Worm (Caenorhabditis elegans) whole organism, L4 larva: ENCODE measurements around the gene srbc-27.

ENCODE experiments used
- D1046.2 ChIP-seq: fragments of 200-800 bp; sonication (Bioruptor generic); IDR thresholded peaks from 2 replicates; pipeline ENCODE4 v1.3.6; 2022; ENCODE audit warnings: missing genetic modification characterization, missing compliant biosample characterization
- Y48G9A.11 ChIP-seq: fragments of 200-800 bp; sonication (Bioruptor generic); IDR thresholded peaks from 2 replicates; pipeline ENCODE4 v1.3.6; 2022; ENCODE audit warnings: missing genetic modification reagents, missing genetic modification characterization, missing compliant biosample characterization
- ces-1 ChIP-seq: fragments of 150-350 bp; sonication (generic microtip); optimal IDR thresholded peaks from 4 replicates; lab custom pipeline; 2014; ENCODE audit warnings: missing biosample characterization, missing genetic modification reagents, missing genetic modification characterization
- dpl-1 ChIP-seq: fragments of 150-350 bp; optimal IDR thresholded peaks from 2 replicates; lab custom pipeline; 2014; ENCODE audit warnings: missing biosample characterization, missing genetic modification reagents, missing genetic modification characterization
- egl-43 ChIP-seq: fragments of 200-800 bp; sonication (Bioruptor generic); IDR thresholded peaks from 2 replicates; pipeline ENCODE4 v1.3.6; 2022; ENCODE audit warnings: missing genetic modification reagents, missing genetic modification characterization, missing compliant biosample characterization
- fos-1 ChIP-seq: fragments of 150-350 bp; optimal IDR thresholded peaks from 2 replicates; lab custom pipeline; 2014; ENCODE audit warnings: missing biosample characterization, missing genetic modification characterization
- mep-1 ChIP-seq: fragments of 150-350 bp; sonication (generic microtip); optimal IDR thresholded peaks from 3 replicates; lab custom pipeline; 2014; ENCODE audit warnings: missing biosample characterization, missing genetic modification characterization
- nhr-77 ChIP-seq: fragments of 150-350 bp; optimal IDR thresholded peaks from 2 replicates; lab custom pipeline; 2014; ENCODE audit warnings: missing biosample characterization, missing genetic modification characterization
- snpc-4 ChIP-seq: fragments of 150-350 bp; optimal IDR thresholded peaks from 2 replicates; lab custom pipeline; 2014; ENCODE audit warnings: missing biosample characterization, missing genetic modification characterization
- tag-97 ChIP-seq: fragments of 200-800 bp; sonication (Bioruptor generic); IDR thresholded peaks from 2 replicates; pipeline ENCODE4 v1.3.6; 2022; ENCODE audit warnings: missing genetic modification characterization, missing compliant biosample characterization
- unc-62 ChIP-seq, 3 experiments: fragments of 150-350 bp in 1 of 3; sonication (generic microtip); optimal IDR thresholded peaks in 2 of 3; peaks in 1 of 3; 1 replicate in 1 of 3; 2 replicates in 2 of 3; lab custom pipeline; 2014 to 2017; ENCODE audit warnings: missing biosample characterization in 3 of 3, missing genetic modification characterization in 3 of 3, missing genetic modification reagents in 3 of 3, missing genotype in 1 of 3

ce11 chrV:17460061-17460460 lies 29.1 kb downstream of the srbc-27 start, which contains the start of gene srz-48:
- TF ChIP-seq dpl-1 (GFP tag; lab: Kevin White, UChicago) (no peak), egl-43 (GFP tag; lab: Robert Waterston, UW) (no peak), Y48G9A.11 (no peak), mep-1 (tag; lab: Kevin White, UChicago) (no peak), fos-1 (tag; lab: Kevin White, UChicago) (no peak), ces-1 (GFP tag; lab: Kevin White, UChicago) (no peak), unc-62 (GFP tag; optimal IDR thresholded peaks at IDR 0.05 in 1 of 2; lab: Kevin White, UChicago) (no peak), unc-62 (tag; optimal IDR thresholded peaks at IDR 0.05; lab: Kevin White, UChicago) (no peak), snpc-4 (no peak), nhr-77 (no peak), tag-97 (GFP tag; lab: Robert Waterston, UW) (no peak), D1046.2 (GFP tag; lab: Robert Waterston, UW) (no peak)
